Fruit fly (Drosophila melanogaster) whole organism, embryonic: ENCODE data around the gene BORCS6.

Experiments used
- Aef1 ChIP-seq: fragments of 200-800 bp; sonication (Bioruptor generic); IDR thresholded peaks from 3 replicates; pipeline ENCODE4 v1.3.6; 2022; ENCODE audit warnings: missing biosample characterization, missing genetic modification characterization
- Atf3 ChIP-seq: fragments of 200-800 bp; sonication (Bioruptor generic); optimal IDR thresholded peaks from 3 replicates; lab custom pipeline; 2016; ENCODE audit warnings: missing biosample characterization, missing genetic modification characterization
- CG10462 ChIP-seq: fragments of 200-800 bp; sonication (Bioruptor generic); optimal IDR thresholded peaks from 2 replicates; lab custom pipeline; 2016; ENCODE audit warnings: missing biosample characterization, missing genetic modification characterization
- CG11093 ChIP-seq: fragments of 200-800 bp; sonication (Bioruptor generic); IDR thresholded peaks from 3 replicates; pipeline ENCODE4 v1.3.6; 2022; ENCODE audit warnings: missing biosample characterization, missing genetic modification characterization
- CG11504 ChIP-seq: fragments of 200-800 bp; sonication (Bioruptor generic); optimal IDR thresholded peaks from 3 replicates; lab custom pipeline; 2019; ENCODE audit warnings: missing biosample characterization, mild to moderate bottlenecking, missing genetic modification characterization, moderate library complexity
- CG15479 ChIP-seq: fragments of 200-800 bp; sonication (Bioruptor generic); optimal IDR thresholded peaks from 3 replicates; lab custom pipeline; 2019; ENCODE audit warnings: missing biosample characterization, mild to moderate bottlenecking, missing genetic modification characterization, moderate library complexity
- CG15514 ChIP-seq: fragments of 200-800 bp; sonication (Bioruptor generic); optimal IDR thresholded peaks from 3 replicates; lab custom pipeline; 2017; ENCODE audit warnings: missing biosample characterization, missing genetic modification characterization, mild to moderate bottlenecking, moderate library complexity, missing genetic modification reagents
- CG16813 ChIP-seq: fragments of 200-800 bp; sonication (Bioruptor generic); IDR thresholded peaks from 3 replicates; pipeline ENCODE4 v1.3.6; 2022; ENCODE audit warnings: missing biosample characterization, missing genetic modification characterization; ENCODE audit not compliant: partially characterized antibody
- CG17568 ChIP-seq: fragments of 200-800 bp; sonication (Bioruptor generic); optimal IDR thresholded peaks from 2 replicates; lab custom pipeline; 2018; ENCODE audit warnings: missing biosample characterization, mild to moderate bottlenecking, missing genetic modification characterization, moderate library complexity
- CG1832 ChIP-seq: fragments of 200-800 bp; sonication (Bioruptor generic); optimal IDR thresholded peaks from 2 replicates; lab custom pipeline; 2017; ENCODE audit warnings: missing biosample characterization, mild to moderate bottlenecking, missing genetic modification characterization, inconsistent platforms
- CG32767 ChIP-seq: fragments of 200-800 bp; sonication (Bioruptor generic); IDR thresholded peaks from 2 replicates; pipeline ENCODE4 v1.3.6; 2022; ENCODE audit warnings: missing biosample characterization, missing genetic modification characterization
- CG33557 ChIP-seq: fragments of 200-800 bp; sonication (Bioruptor generic); optimal IDR thresholded peaks from 2 replicates; lab custom pipeline; 2019; ENCODE audit warnings: missing biosample characterization, mild to moderate bottlenecking, missing genetic modification characterization, moderate library complexity
- CG43689 ChIP-seq: fragments of 200-800 bp; sonication (Bioruptor generic); IDR thresholded peaks from 2 replicates; pipeline ENCODE4 v1.3.6; 2022; ENCODE audit warnings: missing biosample characterization, missing genetic modification characterization
- CG6791 ChIP-seq: fragments of 200-800 bp; sonication (Bioruptor generic); IDR thresholded peaks from 3 replicates; pipeline ENCODE4 v1.3.6; 2022; ENCODE audit warnings: missing biosample characterization, missing genetic modification characterization; ENCODE audit not compliant: partially characterized antibody
- CG7556 ChIP-seq: fragments of 200-800 bp; sonication (Bioruptor generic); optimal IDR thresholded peaks from 2 replicates; lab custom pipeline; 2017; ENCODE audit warnings: missing biosample characterization, mild to moderate bottlenecking, missing genetic modification characterization
- CG8765 ChIP-seq: fragments of 200-800 bp; sonication (Bioruptor generic); IDR thresholded peaks from 2 replicates; pipeline ENCODE4 v1.3.6; 2022; ENCODE audit warnings: missing biosample characterization, missing genetic modification characterization
- CG8924 ChIP-seq: fragments of 200-800 bp; optimal IDR thresholded peaks from 3 replicates; lab custom pipeline; 2019; ENCODE audit warnings: missing biosample characterization, mild to moderate bottlenecking, missing genetic modification characterization, moderate library complexity
- CrebB ChIP-seq: fragments of 200-800 bp; sonication (Bioruptor generic); optimal IDR thresholded peaks from 3 replicates; lab custom pipeline; 2018; ENCODE audit warnings: missing biosample characterization, mild to moderate bottlenecking, missing genetic modification characterization
- D ChIP-seq, 2 experiments: fragments of 200-800 bp in 1 of 2; fragments of >200 bp in 1 of 2; sonication (Bioruptor generic) in 1 of 2; optimal IDR thresholded peaks; 2 replicates in 1 of 2; 3 replicates in 1 of 2; lab custom pipeline; 2017; ENCODE audit warnings: mild to moderate bottlenecking in 1 of 2, missing biosample characterization in 1 of 2, missing genetic modification characterization in 1 of 2, missing genetic modification reagents in 1 of 2
- D19B ChIP-seq: fragments of 200-800 bp; sonication (Bioruptor generic); optimal IDR thresholded peaks from 2 replicates; lab custom pipeline; 2017; ENCODE audit warnings: missing biosample characterization, mild to moderate bottlenecking, missing genetic modification characterization
- Dad ChIP-seq: fragments of 200-800 bp; sonication (Bioruptor generic); optimal IDR thresholded peaks from 3 replicates; lab custom pipeline; 2016; ENCODE audit warnings: missing biosample characterization, missing genetic modification characterization
- Dll ChIP-seq: fragments of 200-800 bp; sonication (Bioruptor generic); IDR thresholded peaks from 4 replicates; pipeline ENCODE4 v1.3.6; 2022; ENCODE audit warnings: missing biosample characterization, missing genetic modification characterization; ENCODE audit not compliant: partially characterized antibody
- Fer2 ChIP-seq: fragments of 200-800 bp; sonication (Bioruptor generic); optimal IDR thresholded peaks from 2 replicates; lab custom pipeline; 2018; ENCODE audit warnings: missing biosample characterization, mild to moderate bottlenecking, missing genetic modification characterization, moderate library complexity
- Kr ChIP-seq: fragments of 200-800 bp; sonication (Bioruptor generic); optimal IDR thresholded peaks from 2 replicates; lab custom pipeline; 2017; ENCODE audit warnings: missing biosample characterization, mild to moderate bottlenecking, missing genetic modification characterization
- NK7.1 ChIP-seq: fragments of 200-800 bp; sonication (Bioruptor generic); optimal IDR thresholded peaks from 3 replicates; lab custom pipeline; 2016; ENCODE audit warnings: missing biosample characterization, missing genetic modification characterization
- Side ChIP-seq: fragments of 200-800 bp; sonication (Bioruptor generic); optimal IDR thresholded peaks from 2 replicates; lab custom pipeline; 2016; ENCODE audit warnings: missing biosample characterization, missing genetic modification characterization
- Sry-δ ChIP-seq: fragments of 200-800 bp; sonication (Bioruptor generic); optimal IDR thresholded peaks from 2 replicates; lab custom pipeline; 2016; ENCODE audit warnings: missing biosample characterization, missing genetic modification characterization
- abd-A ChIP-seq: fragments of 200-800 bp; sonication (Bioruptor generic); optimal IDR thresholded peaks from 3 replicates; lab custom pipeline; 2019; ENCODE audit warnings: missing biosample characterization, mild to moderate bottlenecking, missing genetic modification characterization, moderate library complexity
- ash1 ChIP-seq: fragments of 200-800 bp; sonication (Bioruptor generic); optimal IDR thresholded peaks from 2 replicates; lab custom pipeline; 2018; ENCODE audit warnings: missing biosample characterization, mild to moderate bottlenecking, missing genetic modification characterization
- bab2 ChIP-seq: fragments of 200-800 bp; sonication (Bioruptor generic); optimal IDR thresholded peaks from 2 replicates; lab custom pipeline; 2016; ENCODE audit warnings: missing biosample characterization, missing genetic modification characterization
- bsh ChIP-seq, 2 experiments: fragments of 200-800 bp; sonication (Bioruptor generic); optimal IDR thresholded peaks; 2 replicates each; lab custom pipeline; 2017 to 2018; ENCODE audit warnings: mild to moderate bottlenecking in 2 of 2, missing biosample characterization in 2 of 2, missing genetic modification characterization in 2 of 2, moderate library complexity in 1 of 2
- cad ChIP-seq: fragments of >200 bp; optimal IDR thresholded peaks from 2 replicates; lab custom pipeline; 2017; ENCODE audit warnings: missing biosample characterization, missing genetic modification characterization
- corto ChIP-seq: fragments of 200-800 bp; sonication (Bioruptor generic); optimal IDR thresholded peaks from 2 replicates; lab custom pipeline; 2016; ENCODE audit warnings: missing biosample characterization, mild to moderate bottlenecking, missing genetic modification characterization, moderate library complexity
- crol ChIP-seq: fragments of 200-800 bp; sonication (Bioruptor generic); IDR thresholded peaks from 2 replicates; pipeline ENCODE4 v1.3.6; 2022; ENCODE audit warnings: missing biosample characterization, missing genetic modification characterization
- dati ChIP-seq: fragments of 200-800 bp; sonication (Bioruptor generic); IDR thresholded peaks from 2 replicates; pipeline ENCODE4 v1.3.6; 2022; ENCODE audit warnings: missing biosample characterization, missing genetic modification characterization
- en ChIP-seq: fragments of 200-800 bp; sonication (Bioruptor generic); optimal IDR thresholded peaks from 2 replicates; lab custom pipeline; 2016; ENCODE audit warnings: missing biosample characterization, missing genetic modification characterization
- gro ChIP-seq: fragments of 200-800 bp; sonication (Bioruptor generic); optimal IDR thresholded peaks from 2 replicates; lab custom pipeline; 2016; ENCODE audit warnings: missing biosample characterization, missing genetic modification characterization
- insv ChIP-seq, 2 experiments: fragments of 200-800 bp; sonication (Bioruptor generic); optimal IDR thresholded peaks; 3 replicates each; lab custom pipeline; 2016 to 2018; ENCODE audit warnings: missing biosample characterization in 2 of 2, missing genetic modification characterization in 2 of 2
- lbe ChIP-seq: fragments of 200-800 bp; sonication (Bioruptor generic); optimal IDR thresholded peaks from 2 replicates; lab custom pipeline; 2016; ENCODE audit warnings: missing biosample characterization, mild to moderate bottlenecking, missing genetic modification characterization
- nerfin-1 ChIP-seq: fragments of 200-800 bp; sonication (Bioruptor generic); optimal IDR thresholded peaks from 3 replicates; lab custom pipeline; 2019; ENCODE audit warnings: missing biosample characterization, mild to moderate bottlenecking, missing genetic modification characterization, moderate library complexity
- oc ChIP-seq: fragments of 200-800 bp; sonication (Bioruptor generic); optimal IDR thresholded peaks from 2 replicates; lab custom pipeline; 2018; ENCODE audit warnings: missing biosample characterization, mild to moderate bottlenecking, missing genetic modification characterization, moderate library complexity
- pho ChIP-seq: fragments of 200-800 bp; sonication (Bioruptor generic); optimal IDR thresholded peaks from 2 replicates; lab custom pipeline; 2016; ENCODE audit warnings: missing biosample characterization, missing genetic modification characterization
- scrt ChIP-seq: fragments of 200-800 bp; sonication (Bioruptor generic); optimal IDR thresholded peaks from 2 replicates; lab custom pipeline; 2018; ENCODE audit warnings: missing biosample characterization, mild to moderate bottlenecking, missing genetic modification characterization, moderate library complexity
- sd ChIP-seq: fragments of 200-800 bp; sonication (Bioruptor generic); optimal IDR thresholded peaks from 3 replicates; lab custom pipeline; 2018; ENCODE audit warnings: missing biosample characterization, mild to moderate bottlenecking, missing genetic modification characterization, moderate library complexity
- tin ChIP-seq: fragments of 200-800 bp; sonication (Bioruptor generic); optimal IDR thresholded peaks from 3 replicates; lab custom pipeline; 2016; ENCODE audit warnings: missing biosample characterization, missing genetic modification characterization
- tll ChIP-seq, 2 experiments: fragments of 200-800 bp in 1 of 2; fragments of >200 bp in 1 of 2; sonication (Bioruptor generic) in 1 of 2; optimal IDR thresholded peaks; 2 replicates each; lab custom pipeline; 2017 to 2019; ENCODE audit warnings: missing biosample characterization in 2 of 2, missing genetic modification characterization in 2 of 2, mild to moderate bottlenecking in 1 of 2, moderate library complexity in 1 of 2
- trh ChIP-seq: fragments of 200-800 bp; sonication (Bioruptor generic); optimal IDR thresholded peaks from 2 replicates; lab custom pipeline; 2016; ENCODE audit warnings: missing biosample characterization, missing genetic modification characterization
- vfl ChIP-seq: fragments of 200-800 bp; sonication (Bioruptor generic); optimal IDR thresholded peaks from 2 replicates; lab custom pipeline; 2016; ENCODE audit warnings: missing biosample characterization, missing genetic modification characterization
- yki ChIP-seq: fragments of >200 bp; optimal IDR thresholded peaks from 3 replicates; lab custom pipeline; 2018

Gene BORCS6

DNA sequence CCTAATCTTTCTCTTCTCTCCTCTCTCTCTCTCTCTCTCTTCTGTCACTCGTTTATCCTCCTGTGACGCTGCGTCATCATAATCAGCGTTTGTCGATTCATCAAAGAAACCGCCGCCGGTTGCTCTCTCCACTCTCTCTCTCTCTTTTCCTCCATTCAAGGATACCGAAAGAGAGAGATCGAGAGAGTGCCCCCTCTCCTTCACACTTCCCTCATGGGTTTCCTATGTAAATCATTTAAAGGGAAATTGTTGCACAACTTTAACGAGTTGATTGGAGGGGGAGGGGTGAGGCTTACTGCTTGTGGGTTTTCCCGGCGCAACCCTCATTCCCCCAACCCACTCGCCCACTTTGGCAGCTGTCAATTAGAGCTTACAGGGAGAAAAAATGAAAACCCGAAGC lies 3.6 kb downstream of the BORCS6 start (continued):
- TF ChIP-seq pho (no peak), crol (GFP tag; lab: Robert Waterston, UW) (peak; percentile 87), corto (GFP tag; lab: Kevin White, UChicago) (no peak), Dll (GFP tag; lab: Robert Waterston, UW) (peak; percentile 33; the same call in 1 of the 4 replicates), D (optimal IDR thresholded peaks at IDR 0.05; lab: Kevin White, UChicago) (peak; percentile 9), D (GFP tag; optimal IDR thresholded peaks at IDR 0.05; lab: Kevin White, UChicago) (no peak), en (no peak), abd-A (tag; lab: Kevin White, UChicago) (peak; percentile 85), CG1832 (GFP tag; lab: Kevin White, UChicago) (peak; percentile 79), yki (peak; percentile 85), CG10462 (GFP tag; lab: Kevin White, UChicago) (no peak), CG15479 (GFP tag; lab: Kevin White, UChicago) (peak; percentile 96), Kr (peak; percentile 73), CG8765 (GFP tag; lab: Robert Waterston, UW) (no peak), insv (GFP tag; optimal IDR thresholded peaks at IDR 0.05; lab: Kevin White, UChicago) (peak in 1 of 2 experiments; percentile 9), oc (tag; lab: Kevin White, UChicago) (peak; percentile 44), vfl (no peak), CG11093 (GFP tag; lab: Robert Waterston, UW) (no peak), nerfin-1 (peak; percentile 50), CG7556 (GFP tag; lab: Kevin White, UChicago) (no peak), dati (GFP tag; lab: Robert Waterston, UW) (no peak), ash1 (no peak), tll (GFP tag; optimal IDR thresholded peaks at IDR 0.05; lab: Kevin White, UChicago) (peak in 1 of 2 experiments; percentile 71), gro (GFP tag; lab: Kevin White, UChicago) (peak; percentile 35), CG33557 (GFP tag; lab: Kevin White, UChicago) (no peak), Dad (GFP tag; lab: Kevin White, UChicago) (no peak), CG16813 (GFP tag; lab: Robert Waterston, UW) (no peak), tin (GFP tag; lab: Kevin White, UChicago) (no peak), cad (peak; percentile 20), CrebB (tag; lab: Kevin White, UChicago) (no peak), D19B (GFP tag; lab: Kevin White, UChicago) (no peak), CG43689 (GFP tag; lab: Robert Waterston, UW) (no peak), NK7.1 (GFP tag; lab: Kevin White, UChicago) (no peak), CG8924 (tag; lab: Kevin White, UChicago) (no peak), Side (GFP tag; lab: Kevin White, UChicago) (no peak), CG11504 (tag; lab: Kevin White, UChicago) (peak; percentile 96), CG6791 (no peak), scrt (GFP tag; lab: Kevin White, UChicago) (peak; percentile 79)

- TF ChIP-seq CG17568 (GFP tag; lab: Kevin White, UChicago): peak; percentile 1
- no peak for TF ChIP-seq CG32767 (GFP tag; lab: Robert Waterston, UW)
- TF ChIP-seq Sry-δ (GFP tag; lab: Kevin White, UChicago): peak; percentile 17
- peak; percentile 56 for TF ChIP-seq Dad (GFP tag; lab: Kevin White, UChicago)
- TF ChIP-seq Atf3: peak; percentile 13
- TF ChIP-seq sd (tag; lab: Kevin White, UChicago): peak; percentile 24
- peak; percentile 69 for TF ChIP-seq bab2
- no peak for TF ChIP-seq trh (GFP tag; lab: Kevin White, UChicago)
- TF ChIP-seq Aef1: peak; percentile 68
- TF ChIP-seq CG10462 (GFP tag; lab: Kevin White, UChicago): no peak
- TF ChIP-seq CG15514: peak; percentile 64
- peak; percentile 19 to 68 for TF ChIP-seq bsh (GFP tag; optimal IDR thresholded peaks at IDR 0.05; lab: Kevin White, UChicago)
- TF ChIP-seq Fer2 (tag; lab: Kevin White, UChicago): peak; percentile 36
- peak; percentile 72 for TF ChIP-seq lbe (GFP tag; lab: Kevin White, UChicago)
Measured at dm6 chr3L:545512-546161, 5.0 kb downstream of the BORCS6 start.
